Worm (Caenorhabditis elegans) whole organism, late embryonic: ENCODE data around the gene Y69H2.1.

Experiments used
- K02D7.2 ChIP-seq: sonication (generic microtip); optimal IDR thresholded peaks from 2 replicates; lab custom pipeline; 2017; ENCODE audit warnings: mild to moderate bottlenecking, missing genetic modification characterization, missing compliant biosample characterization
- K09A11.1 ChIP-seq: sonication (generic microtip); optimal IDR thresholded peaks from 2 replicates; lab custom pipeline; 2017; ENCODE audit warnings: antibody characterized with exemption, mild to moderate bottlenecking, missing genetic modification characterization, missing compliant biosample characterization; ENCODE audit not compliant: insufficient read depth
- ama-1 ChIP-seq: fragments of 150-350 bp; optimal IDR thresholded peaks from 2 replicates; lab custom pipeline; 2014
- ceh-14 ChIP-seq: sonication (generic microtip); optimal IDR thresholded peaks from 2 replicates; lab custom pipeline; 2016; ENCODE audit warnings: missing genotype, missing genetic modification characterization, missing compliant biosample characterization
- ceh-18 ChIP-seq: sonication (generic microtip); optimal IDR thresholded peaks from 2 replicates; lab custom pipeline; 2016; ENCODE audit warnings: missing genetic modification characterization, missing compliant biosample characterization
- ceh-2 ChIP-seq: sonication (generic microtip); optimal IDR thresholded peaks from 2 replicates; lab custom pipeline; 2016; ENCODE audit warnings: missing genotype, missing genetic modification characterization, missing compliant biosample characterization
- ceh-22 ChIP-seq: sonication (generic microtip); optimal IDR thresholded peaks from 2 replicates; lab custom pipeline; 2017; ENCODE audit warnings: missing biosample characterization, missing genetic modification characterization
- ceh-30 ChIP-seq: fragments of 150-350 bp; optimal IDR thresholded peaks from 2 replicates; lab custom pipeline; 2014; ENCODE audit warnings: missing biosample characterization, missing genetic modification characterization
- ceh-48 ChIP-seq: sonication (generic microtip); optimal IDR thresholded peaks from 2 replicates; lab custom pipeline; 2016; ENCODE audit warnings: missing genetic modification characterization, inconsistent platforms, missing compliant biosample characterization
- ceh-9 ChIP-seq: sonication (generic microtip); optimal IDR thresholded peaks from 2 replicates; lab custom pipeline; 2016; ENCODE audit warnings: mild to moderate bottlenecking, missing genetic modification characterization, inconsistent platforms, missing compliant biosample characterization
- che-1 ChIP-seq: sonication (generic microtip); optimal IDR thresholded peaks from 2 replicates; lab custom pipeline; 2016; ENCODE audit warnings: mild to moderate bottlenecking, missing genetic modification characterization, missing compliant biosample characterization
- dve-1 ChIP-seq: sonication (generic microtip); optimal IDR thresholded peaks from 2 replicates; lab custom pipeline; 2017; ENCODE audit warnings: antibody characterized with exemption, mild to moderate bottlenecking, missing genetic modification characterization, missing compliant biosample characterization
- elt-4 ChIP-seq: sonication (generic microtip); optimal IDR thresholded peaks from 2 replicates; lab custom pipeline; 2016; ENCODE audit warnings: missing genetic modification characterization, missing compliant biosample characterization
- ets-4 ChIP-seq: sonication (generic microtip); optimal IDR thresholded peaks from 2 replicates; lab custom pipeline; 2016; ENCODE audit warnings: missing genetic modification characterization, missing compliant biosample characterization
- eyg-1 ChIP-seq: sonication (generic microtip); optimal IDR thresholded peaks from 2 replicates; lab custom pipeline; 2016; ENCODE audit warnings: missing genotype, missing genetic modification characterization, missing compliant biosample characterization
- fkh-6 ChIP-seq: sonication (generic microtip); optimal IDR thresholded peaks from 2 replicates; lab custom pipeline; 2016; ENCODE audit warnings: missing genetic modification characterization, missing compliant biosample characterization
- hlh-15 ChIP-seq: sonication (generic microtip); optimal IDR thresholded peaks from 2 replicates; lab custom pipeline; 2016; ENCODE audit warnings: missing genetic modification characterization, missing compliant biosample characterization
- hlh-30 ChIP-seq: sonication (generic microtip); optimal IDR thresholded peaks from 2 replicates; lab custom pipeline; 2017; ENCODE audit warnings: antibody characterized with exemption, missing genetic modification characterization, missing compliant biosample characterization; ENCODE audit not compliant: insufficient read depth
- lim-6 ChIP-seq: sonication (generic microtip); optimal IDR thresholded peaks from 2 replicates; lab custom pipeline; 2016; ENCODE audit warnings: missing genetic modification characterization, missing compliant biosample characterization
- nfya-1 ChIP-seq: sonication (generic microtip); optimal IDR thresholded peaks from 2 replicates; lab custom pipeline; 2017; ENCODE audit warnings: missing genetic modification characterization, mild to moderate bottlenecking, missing compliant biosample characterization, antibody characterized with exemption, moderate library complexity
- nhr-232 ChIP-seq: sonication (generic microtip); optimal IDR thresholded peaks from 2 replicates; lab custom pipeline; 2016; ENCODE audit warnings: missing genetic modification characterization, missing compliant biosample characterization
- odd-2 ChIP-seq: sonication (generic microtip); optimal IDR thresholded peaks from 2 replicates; lab custom pipeline; 2017; ENCODE audit warnings: antibody characterized with exemption, mild to moderate bottlenecking, missing genetic modification characterization, missing compliant biosample characterization
- pag-3 ChIP-seq: sonication (generic microtip); optimal IDR thresholded peaks from 2 replicates; lab custom pipeline; 2016; ENCODE audit warnings: missing compliant biosample characterization, missing genetic modification characterization, borderline replicate concordance
- pat-9 ChIP-seq: fragments of 200-800 bp; sonication (Bioruptor generic); optimal IDR thresholded peaks from 2 replicates; lab custom pipeline; 2018; ENCODE audit warnings: mild to moderate bottlenecking, missing genetic modification characterization, moderate library complexity, missing compliant biosample characterization
- pros-1 ChIP-seq: fragments of 150-350 bp; optimal IDR thresholded peaks from 2 replicates; lab custom pipeline; 2014; ENCODE audit warnings: missing biosample characterization, missing genetic modification reagents, missing genetic modification characterization
- ref-2 ChIP-seq: sonication (generic microtip); optimal IDR thresholded peaks from 2 replicates; lab custom pipeline; 2016; ENCODE audit warnings: missing genetic modification characterization, missing compliant biosample characterization
- sox-2 ChIP-seq: fragments of 200-800 bp; sonication (Bioruptor generic); IDR thresholded peaks from 2 replicates; pipeline ENCODE4 v1.3.6; 2022; ENCODE audit warnings: missing genetic modification reagents, missing genetic modification characterization, missing compliant biosample characterization
- tbx-2 ChIP-seq: sonication (generic microtip); optimal IDR thresholded peaks from 2 replicates; lab custom pipeline; 2016; ENCODE audit warnings: missing genetic modification characterization, missing compliant biosample characterization
- tbx-7 ChIP-seq: sonication (generic microtip); optimal IDR thresholded peaks from 2 replicates; lab custom pipeline; 2016; ENCODE audit warnings: missing genotype, missing genetic modification characterization, missing compliant biosample characterization
- ttx-3 ChIP-seq: sonication (generic microtip); optimal IDR thresholded peaks from 2 replicates; lab custom pipeline; 2016; ENCODE audit warnings: missing genetic modification reagents, missing genetic modification characterization, missing compliant biosample characterization
- unc-42 ChIP-seq: sonication (generic microtip); optimal IDR thresholded peaks from 2 replicates; lab custom pipeline; 2016; ENCODE audit warnings: missing genotype, missing genetic modification characterization, missing compliant biosample characterization
- unc-55 ChIP-seq: sonication (generic microtip); optimal IDR thresholded peaks from 2 replicates; lab custom pipeline; 2017; ENCODE audit warnings: missing biosample characterization, missing genetic modification reagents, missing genetic modification characterization
- unc-86 ChIP-seq: sonication (generic microtip); optimal IDR thresholded peaks from 2 replicates; lab custom pipeline; 2016; ENCODE audit warnings: missing genetic modification characterization, missing compliant biosample characterization
- zip-5 ChIP-seq: sonication (generic microtip); optimal IDR thresholded peaks from 2 replicates; lab custom pipeline; 2016; ENCODE audit warnings: missing genetic modification characterization, missing compliant biosample characterization

Y69H2.1 gene

ce11 chrV:18622462-18622861 is at the start of gene Y69H2.1:
Gene Y69H2.1 (minus strand): TSS chrV:18622562.
- TF ChIP-seq ceh-30 (tag; lab: Kevin White, UChicago) (no peak), pat-9 (tag; lab: Kevin White, UChicago) (no peak), pros-1 (tag; lab: Kevin White, UChicago) (no peak), ceh-18 (no peak), ceh-14 (tag; lab: Kevin White, UChicago) (no peak)

ce11 chrV:18671811-18672210 is 49.4 kb upstream of the Y69H2.1 start:
- TF ChIP-seq tbx-2 (tag; lab: Kevin White, UChicago), result no peak
- no peak for TF ChIP-seq ama-1 (lab: Kevin White, UChicago)
- TF ChIP-seq nfya-1 (tag; lab: Kevin White, UChicago), result no peak
- TF ChIP-seq ceh-18, result no peak
- TF ChIP-seq zip-5 (tag; lab: Kevin White, UChicago), result no peak
- no peak for TF ChIP-seq ceh-48 (tag; lab: Kevin White, UChicago)
- no peak for TF ChIP-seq fkh-6 (tag; lab: Kevin White, UChicago)
- no peak for TF ChIP-seq sox-2 (GFP tag; lab: Robert Waterston, UW)

- no peak for TF ChIP-seq hlh-30
- TF ChIP-seq unc-42, result no peak
- TF ChIP-seq nhr-232 (tag; lab: Kevin White, UChicago), result no peak
- no peak for TF ChIP-seq ceh-2 (tag; lab: Kevin White, UChicago)
- TF ChIP-seq elt-4 (tag; lab: Kevin White, UChicago), result no peak
- TF ChIP-seq lim-6 (tag; lab: Kevin White, UChicago), result no peak
- no peak for TF ChIP-seq ets-4 (tag; lab: Kevin White, UChicago)
- TF ChIP-seq hlh-15 (tag; lab: Kevin White, UChicago), result no peak
- no peak for TF ChIP-seq ceh-9 (tag; lab: Kevin White, UChicago)
- TF ChIP-seq K09A11.1 (tag; lab: Kevin White, UChicago), result no peak
Observed at ce11 chrV:18670017-18670416, 47.7 kb upstream of the Y69H2.1 start, which contains the start of gene Y69H2.10. Gene Y69H2.10 (plus strand): TSS chrV:18670317.

ce11 chrV:18667179-18667578 is 44.8 kb upstream of the Y69H2.1 start:
- TF ChIP-seq ttx-3 (tag; lab: Kevin White, UChicago) (no peak), ets-4 (tag; lab: Kevin White, UChicago) (no peak), zip-5 (tag; lab: Kevin White, UChicago) (no peak), ceh-22 (tag; lab: Kevin White, UChicago) (no peak)

ce11 chrV:18664026-18664425 is 41.7 kb upstream of the Y69H2.1 start, which contains the start of gene Y69H2.3:
Gene Y69H2.3 (minus strand): TSS chrV:18664126.
- no peak for TF ChIP-seq unc-86
- TF ChIP-seq eyg-1 (tag; lab: Kevin White, UChicago), result no peak
- no peak for TF ChIP-seq pag-3
- no peak for TF ChIP-seq che-1 (tag; lab: Kevin White, UChicago)
- no peak for TF ChIP-seq K09A11.1 (tag; lab: Kevin White, UChicago)
- no peak for TF ChIP-seq ceh-18
- no peak for TF ChIP-seq tbx-7
- no peak for TF ChIP-seq fkh-6 (tag; lab: Kevin White, UChicago)
- TF ChIP-seq unc-55, result no peak
- no peak for TF ChIP-seq ref-2 (tag; lab: Kevin White, UChicago)
- no peak for TF ChIP-seq ceh-2 (tag; lab: Kevin White, UChicago)
- no peak for TF ChIP-seq K02D7.2 (tag; lab: Kevin White, UChicago)
- TF ChIP-seq dve-1 (tag; lab: Kevin White, UChicago), result no peak
- no peak for TF ChIP-seq odd-2 (tag; lab: Kevin White, UChicago)
- TF ChIP-seq ceh-48 (tag; lab: Kevin White, UChicago), result no peak
